Fruit fly (Drosophila melanogaster) whole organism, pupa: ENCODE measurements around the gene Syt1.

Experiments used
- CG10348 ChIP-seq: fragments of 200-800 bp; sonication (Bioruptor generic); IDR thresholded peaks from 2 replicates; pipeline ENCODE4 v1.3.6; 2022; ENCODE audit warnings: missing biosample characterization, missing genetic modification characterization
- CG12605 ChIP-seq: fragments of 200-800 bp; sonication (Bioruptor generic); IDR thresholded peaks from 2 replicates; pipeline ENCODE4 v1.3.6; 2022; ENCODE audit warnings: missing biosample characterization, missing genetic modification characterization
- CG13204 ChIP-seq: fragments of 200-800 bp; sonication (Bioruptor generic); optimal IDR thresholded peaks from 2 replicates; lab custom pipeline; 2018; ENCODE audit warnings: missing biosample characterization, mild to moderate bottlenecking, missing genetic modification characterization, moderate library complexity
- CG14655 ChIP-seq: fragments of 200-800 bp; sonication (Bioruptor generic); optimal IDR thresholded peaks from 3 replicates; lab custom pipeline; 2017; ENCODE audit warnings: mild to moderate bottlenecking, missing biosample characterization, missing genetic modification reagents, missing genetic modification characterization
- CG15710 ChIP-seq: fragments of 200-800 bp; sonication (Bioruptor generic); optimal IDR thresholded peaks from 2 replicates; lab custom pipeline; 2018; ENCODE audit warnings: missing biosample characterization, mild to moderate bottlenecking, missing genetic modification characterization, moderate library complexity
- CG17806 ChIP-seq: fragments of 200-800 bp; sonication (Bioruptor generic); optimal IDR thresholded peaks from 2 replicates; lab custom pipeline; 2018; ENCODE audit warnings: missing biosample characterization, mild to moderate bottlenecking, missing genetic modification characterization, moderate library complexity
- CG32121 ChIP-seq: fragments of 200-800 bp; sonication (Bioruptor generic); IDR thresholded peaks from 2 replicates; pipeline ENCODE4 v1.3.6; 2022; ENCODE audit warnings: missing biosample characterization, missing genetic modification characterization
- CG34367 ChIP-seq: fragments of 200-800 bp; sonication (Bioruptor generic); optimal IDR thresholded peaks from 2 replicates; lab custom pipeline; 2018; ENCODE audit warnings: missing biosample characterization, mild to moderate bottlenecking, missing genetic modification characterization
- CG4496 ChIP-seq: fragments of 200-800 bp; sonication (Bioruptor generic); IDR thresholded peaks from 3 replicates; pipeline ENCODE4 v1.3.6; 2022; ENCODE audit warnings: missing biosample characterization, missing genetic modification characterization
- CG8159 ChIP-seq: fragments of 200-800 bp; sonication (Bioruptor generic); optimal IDR thresholded peaks from 3 replicates; lab custom pipeline; 2018; ENCODE audit warnings: missing biosample characterization, mild to moderate bottlenecking, missing genetic modification characterization, moderate library complexity
- CG8301 ChIP-seq: fragments of 200-800 bp; sonication (Bioruptor generic); optimal IDR thresholded peaks from 2 replicates; lab custom pipeline; 2018; ENCODE audit warnings: missing biosample characterization, mild to moderate bottlenecking, missing genetic modification characterization
- CG9948 ChIP-seq: fragments of 200-800 bp; sonication (Bioruptor generic); optimal IDR thresholded peaks from 2 replicates; lab custom pipeline; 2018; ENCODE audit warnings: missing biosample characterization, mild to moderate bottlenecking, missing genetic modification characterization, moderate library complexity
- D1 ChIP-seq: fragments of 200-800 bp; sonication (Bioruptor generic); optimal IDR thresholded peaks from 2 replicates; lab custom pipeline; 2018; ENCODE audit warnings: missing biosample characterization, mild to moderate bottlenecking, missing genetic modification characterization, moderate library complexity
- EcR ChIP-seq: fragments of 200-800 bp; sonication (Bioruptor generic); optimal IDR thresholded peaks from 3 replicates; lab custom pipeline; 2019; ENCODE audit warnings: missing biosample characterization, missing genetic modification characterization, mild to moderate bottlenecking, moderate library complexity, missing genetic modification reagents
- Ets98B ChIP-seq: fragments of 200-800 bp; sonication (Bioruptor generic); IDR thresholded peaks from 2 replicates; pipeline ENCODE4 v1.3.6; 2022; ENCODE audit warnings: missing biosample characterization, missing genetic modification characterization
- Pif1A ChIP-seq: fragments of 200-800 bp; sonication (Bioruptor generic); optimal IDR thresholded peaks from 3 replicates; lab custom pipeline; 2016; ENCODE audit warnings: missing biosample characterization, missing genetic modification characterization
- Pif1B ChIP-seq: fragments of 200-800 bp; sonication (Bioruptor generic); optimal IDR thresholded peaks from 3 replicates; lab custom pipeline; 2016; ENCODE audit warnings: missing biosample characterization, missing genetic modification characterization
- Snoo ChIP-seq: fragments of 200-800 bp; sonication (Bioruptor generic); optimal IDR thresholded peaks from 3 replicates; lab custom pipeline; 2017; ENCODE audit warnings: missing biosample characterization, mild to moderate bottlenecking, missing genetic modification characterization, inconsistent platforms
- fd96Ca ChIP-seq: fragments of 200-800 bp; sonication (Bioruptor generic); IDR thresholded peaks from 3 replicates; pipeline ENCODE4 v1.3.6; 2022; ENCODE audit warnings: missing biosample characterization, missing genetic modification characterization
- gl ChIP-seq: fragments of 200-800 bp; sonication (Bioruptor generic); optimal IDR thresholded peaks from 2 replicates; lab custom pipeline; 2018; ENCODE audit warnings: missing biosample characterization, mild to moderate bottlenecking, missing genetic modification characterization
- rn ChIP-seq: fragments of 200-800 bp; sonication (Bioruptor generic); IDR thresholded peaks from 2 replicates; pipeline ENCODE4 v1.3.6; 2022; ENCODE audit warnings: missing biosample characterization, missing genetic modification characterization

Gene Syt1

DNA sequence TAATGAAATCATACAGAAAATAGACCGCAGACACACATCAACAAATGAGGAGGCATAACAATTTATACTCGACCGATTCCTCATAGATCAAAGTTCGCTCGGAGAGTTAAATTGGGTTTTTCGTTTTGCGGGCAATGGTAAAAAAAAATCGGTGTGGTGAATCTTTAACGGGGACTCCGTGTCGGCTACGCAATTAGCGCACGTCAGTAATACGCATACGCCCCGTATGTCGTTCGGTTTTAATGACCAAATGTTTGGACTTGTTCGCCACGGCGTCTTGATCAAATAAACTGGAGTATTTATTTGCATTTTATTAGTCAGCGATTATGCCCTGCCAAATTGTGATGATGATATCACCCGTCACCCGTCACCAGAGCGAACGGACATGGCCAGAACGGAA is 69.0 kb downstream of the Syt1 start:
- TF ChIP-seq CG14655 (GFP tag; lab: Kevin White, UChicago), result no peak
- no peak for TF ChIP-seq CG13204 (GFP tag; lab: Kevin White, UChicago)
- TF ChIP-seq EcR (GFP tag; lab: Kevin White, UChicago), result no peak
- no peak for TF ChIP-seq CG12605 (GFP tag; lab: Robert Waterston, UW)
- TF ChIP-seq CG8301 (tag; lab: Kevin White, UChicago), result no peak
- TF ChIP-seq CG32121, result no peak
- no peak for TF ChIP-seq CG17806 (tag; lab: Kevin White, UChicago)
- TF ChIP-seq fd96Ca (GFP tag; lab: Robert Waterston, UW), result no peak
- no peak for TF ChIP-seq CG15710 (tag; lab: Kevin White, UChicago)
- TF ChIP-seq Pif1B (GFP tag; lab: Kevin White, UChicago), result no peak
- TF ChIP-seq CG9948 (tag; lab: Kevin White, UChicago), result no peak
- no peak for TF ChIP-seq CG10348 (GFP tag; lab: Robert Waterston, UW)
- no peak for TF ChIP-seq D1
- TF ChIP-seq Pif1A, result no peak
- no peak for TF ChIP-seq CG34367 (tag; lab: Kevin White, UChicago)
- no peak for TF ChIP-seq CG8159 (tag; lab: Kevin White, UChicago)
- TF ChIP-seq Snoo (tag; lab: Kevin White, UChicago), result no peak
- no peak for TF ChIP-seq CG4496
- TF ChIP-seq rn (GFP tag; lab: Robert Waterston, UW), result no peak
- TF ChIP-seq gl (tag; lab: Kevin White, UChicago), result no peak

DNA sequence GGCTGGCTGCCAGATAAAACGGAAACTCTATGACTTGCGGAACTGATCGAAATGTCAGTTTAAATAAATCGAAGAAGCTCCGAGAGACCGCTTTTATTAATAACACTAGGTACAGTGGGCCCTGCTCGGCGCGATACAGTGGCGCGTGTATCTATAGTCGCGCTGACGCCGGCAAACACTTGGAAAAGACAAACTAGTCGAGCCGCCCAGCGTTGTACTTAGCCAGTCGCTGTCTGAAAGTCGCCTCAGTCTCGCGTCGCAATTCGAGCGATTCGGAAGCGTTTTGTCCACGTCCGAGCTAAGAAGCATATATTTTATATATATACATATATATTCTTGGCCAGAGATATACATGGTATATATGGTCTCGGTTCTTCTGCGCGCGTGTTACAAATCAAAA is 69.9 kb downstream of the Syt1 start:
- TF ChIP-seq CG15710 (tag; lab: Kevin White, UChicago) (no peak), CG9948 (tag; lab: Kevin White, UChicago) (no peak), CG14655 (GFP tag; lab: Kevin White, UChicago) (peak; percentile 58), CG17806 (tag; lab: Kevin White, UChicago) (peak; percentile 4), CG8301 (tag; lab: Kevin White, UChicago) (peak; percentile 8), Pif1A (peak; percentile 15), CG4496 (peak; percentile 63), D1 (no peak), CG13204 (GFP tag; lab: Kevin White, UChicago) (no peak), Snoo (tag; lab: Kevin White, UChicago) (no peak), CG34367 (tag; lab: Kevin White, UChicago) (no peak), EcR (GFP tag; lab: Kevin White, UChicago) (no peak), CG12605 (GFP tag; lab: Robert Waterston, UW) (no peak), fd96Ca (GFP tag; lab: Robert Waterston, UW) (peak; percentile 37; the same call in 1 of the 3 replicates), Pif1B (GFP tag; lab: Kevin White, UChicago) (peak; percentile 5), gl (tag; lab: Kevin White, UChicago) (no peak), CG32121 (peak; percentile 57), CG10348 (GFP tag; lab: Robert Waterston, UW) (no peak), rn (GFP tag; lab: Robert Waterston, UW) (no peak), Ets98B (GFP tag; lab: Robert Waterston, UW) (peak; percentile 71)

DNA sequence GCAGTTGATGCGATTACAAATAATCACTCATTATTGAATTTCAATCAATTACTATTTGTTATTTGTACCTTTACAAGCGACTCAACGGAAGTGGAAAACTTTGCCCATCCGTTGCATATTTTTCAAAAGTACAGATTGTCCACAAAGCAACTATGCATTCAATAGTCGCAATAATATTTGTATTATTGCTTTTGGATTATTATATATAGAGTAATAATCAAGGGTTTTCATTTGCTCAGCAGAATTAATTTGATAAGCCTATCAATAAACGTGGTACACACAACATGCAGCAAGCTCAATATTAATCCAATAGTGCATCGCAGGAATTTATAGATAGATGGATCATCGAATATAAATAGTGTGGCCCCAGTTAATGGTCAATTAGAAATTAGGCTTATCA is 71.2 kb downstream of the Syt1 start:
- TF ChIP-seq CG8301 (tag; lab: Kevin White, UChicago) (peak; percentile 3), CG4496 (0 out of 3 replicates have a peak, but pooled peaks have one; percentile 30), CG14655 (GFP tag; lab: Kevin White, UChicago) (peak; percentile 12), D1 (no peak)

DNA sequence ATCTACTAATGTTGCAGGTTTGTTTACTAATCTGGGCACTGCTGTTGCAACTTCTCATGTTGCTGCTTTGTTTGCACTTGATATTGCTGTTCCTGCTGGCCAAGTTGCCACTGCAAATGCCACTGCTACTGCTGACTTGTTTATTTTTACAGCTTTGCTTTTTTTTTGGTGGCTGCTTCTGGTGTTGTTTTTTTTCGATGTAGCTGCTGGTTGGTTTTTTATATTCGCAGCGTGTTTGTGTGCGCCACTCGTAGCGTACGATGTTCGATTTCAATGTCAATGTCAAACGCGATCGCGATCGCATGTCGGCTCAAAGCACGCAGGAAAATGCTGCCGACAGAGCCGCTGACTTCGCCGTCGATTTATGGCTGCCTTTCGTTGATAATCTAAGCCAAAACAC is 72.0 kb downstream of the Syt1 start:
- no peak for TF ChIP-seq CG14655 (GFP tag; lab: Kevin White, UChicago)
- no peak for TF ChIP-seq CG9948 (tag; lab: Kevin White, UChicago)
- peak; percentile 27 for TF ChIP-seq CG13204 (GFP tag; lab: Kevin White, UChicago)
- peak; percentile 8 for TF ChIP-seq CG15710 (tag; lab: Kevin White, UChicago)
- TF ChIP-seq D1, result no peak
- no peak for TF ChIP-seq Pif1B (GFP tag; lab: Kevin White, UChicago)
- TF ChIP-seq CG10348 (GFP tag; lab: Robert Waterston, UW), result no peak
- no peak for TF ChIP-seq CG32121
- no peak for TF ChIP-seq Ets98B (GFP tag; lab: Robert Waterston, UW)
- peak; percentile 43; the same call in 1 of the 2 replicates for TF ChIP-seq CG12605 (GFP tag; lab: Robert Waterston, UW)
- no peak for TF ChIP-seq EcR (GFP tag; lab: Kevin White, UChicago)

DNA sequence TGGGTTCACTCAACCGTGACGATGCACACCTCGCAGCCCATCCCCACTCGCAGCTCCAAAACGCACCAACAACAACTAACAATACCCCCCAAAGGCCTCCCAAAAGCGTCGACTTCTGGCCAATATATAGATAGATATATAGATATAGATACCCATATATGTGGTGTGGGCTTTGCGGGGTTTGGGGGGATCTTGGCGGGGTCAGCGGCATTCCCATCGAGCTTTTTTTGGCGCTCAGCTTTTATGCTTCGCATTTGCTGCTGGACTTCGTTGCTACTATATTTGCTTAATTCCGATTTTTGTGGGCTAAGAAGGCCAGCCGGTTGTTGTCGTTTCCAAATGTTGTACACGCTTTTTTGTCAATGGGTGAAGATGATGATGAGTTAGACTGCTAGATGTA is 72.4 kb downstream of the Syt1 start:
- no peak for TF ChIP-seq Snoo (tag; lab: Kevin White, UChicago)
- TF ChIP-seq CG9948 (tag; lab: Kevin White, UChicago), result no peak
- no peak for TF ChIP-seq CG10348 (GFP tag; lab: Robert Waterston, UW)
- no peak for TF ChIP-seq rn (GFP tag; lab: Robert Waterston, UW)
- TF ChIP-seq CG32121, result no peak

DNA sequence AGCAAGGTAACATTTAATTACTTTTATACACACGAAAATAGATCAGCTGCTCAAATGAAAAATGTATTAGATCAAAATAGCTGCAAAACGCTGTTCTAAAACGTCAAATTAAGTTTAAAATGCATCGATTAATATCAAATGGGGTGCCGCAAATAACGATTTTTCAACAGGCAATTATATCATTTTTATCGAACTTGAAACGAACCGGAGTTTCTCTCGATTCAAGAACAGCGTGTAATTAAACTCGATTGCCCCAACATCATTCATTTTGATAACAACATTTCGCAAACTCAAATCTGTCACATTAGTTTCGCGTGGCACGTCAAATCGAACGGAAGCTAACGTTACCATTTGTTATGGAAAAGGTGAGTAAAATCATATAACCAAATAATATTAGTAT is 74.4 kb downstream of the Syt1 start, which contains the start of gene CG31689:
Gene CG31689 (plus strand): TSS at position 301 of the 400 bp plus-strand sequence.
- TF ChIP-seq Pif1B (GFP tag; lab: Kevin White, UChicago) (no peak), rn (GFP tag; lab: Robert Waterston, UW) (no peak), CG9948 (tag; lab: Kevin White, UChicago) (no peak), CG12605 (GFP tag; lab: Robert Waterston, UW) (no peak), CG10348 (GFP tag; lab: Robert Waterston, UW) (no peak), CG8301 (tag; lab: Kevin White, UChicago) (no peak), Snoo (tag; lab: Kevin White, UChicago) (no peak), CG15710 (tag; lab: Kevin White, UChicago) (no peak), CG17806 (tag; lab: Kevin White, UChicago) (no peak)
